Worm (Caenorhabditis elegans): ENCODE data around the gene C55C3.8.

C55C3.8 gene

DNA sequence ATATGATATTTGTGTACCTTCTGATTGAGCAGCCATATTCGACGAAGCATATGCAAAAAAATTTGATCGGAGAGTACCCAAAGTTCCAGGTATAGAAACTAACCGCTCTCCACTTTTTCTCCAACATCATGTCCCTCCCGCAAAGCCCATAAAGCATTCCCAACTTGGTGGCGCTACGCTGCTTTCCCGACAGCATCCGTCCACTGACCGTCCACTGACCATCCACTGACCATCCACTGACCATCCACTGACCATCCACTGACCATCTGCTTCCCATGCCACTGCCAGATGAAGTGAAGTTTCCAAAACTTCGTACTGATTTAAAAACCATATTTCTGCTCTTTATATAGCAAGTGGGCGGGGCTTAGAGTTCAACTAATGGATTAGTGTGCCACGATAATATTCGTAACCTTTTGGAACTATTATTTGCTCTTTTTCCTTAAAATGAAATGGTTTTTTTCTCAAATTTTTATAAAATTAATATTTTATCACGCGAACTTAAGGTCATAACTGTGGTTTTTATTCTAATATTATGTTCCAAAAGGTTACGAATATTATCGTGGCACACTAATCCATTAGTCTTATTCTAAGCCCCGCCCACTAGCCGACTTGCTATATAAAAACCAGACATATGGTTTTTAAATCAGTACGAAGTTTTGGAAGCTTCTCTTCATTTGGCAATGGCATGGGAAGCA is at the start of gene C55C3.8:
Gene C55C3.8, plus strand, starts transcription at position 645 of the 695 bp plus-strand sequence.
- TF ChIP-seq him-1 (tag; optimal IDR thresholded peaks at IDR 0.05) (no peak), W03F9.2 (tag; optimal IDR thresholded peaks at IDR 0.05) (no peak), dao-5 (tag; optimal IDR thresholded peaks at IDR 0.05) (no peak)

DNA sequence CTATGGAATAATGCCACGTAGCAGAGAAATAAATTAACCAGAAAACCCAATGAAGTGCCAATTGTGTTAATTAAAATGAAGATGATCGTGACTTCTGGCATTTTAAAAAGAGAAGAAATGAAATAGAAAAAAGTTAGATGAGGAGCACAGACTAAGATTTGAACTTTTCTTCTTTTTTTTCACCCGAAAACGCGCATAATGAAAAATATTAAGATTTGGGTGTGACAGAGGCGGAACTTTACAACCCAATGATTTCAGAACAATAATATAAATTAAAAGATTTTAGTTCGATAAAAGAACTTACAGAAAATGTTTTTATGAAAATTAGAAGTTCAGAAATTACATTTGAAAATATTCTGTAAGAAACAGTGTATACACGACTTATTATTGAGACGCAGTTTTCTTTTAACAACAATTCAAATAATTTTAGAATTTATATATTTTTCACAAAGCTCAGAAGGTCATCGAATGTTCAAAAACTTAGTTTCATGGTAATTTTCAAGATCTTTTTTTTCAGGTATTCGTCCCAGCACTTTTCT is 45.2 kb upstream of the C55C3.8 start, which contains the start of the genes srd-8 and B0547.2:
Gene srd-8, minus strand, starts transcription at position 101 of the 539 bp plus-strand sequence.
Gene B0547.2, plus strand, starts transcription at position 489 of the 539 bp plus-strand sequence.
- no peak for TF ChIP-seq dao-5 (tag; optimal IDR thresholded peaks at IDR 0.05)
- no peak for TF ChIP-seq him-1 (tag; optimal IDR thresholded peaks at IDR 0.05)
- no peak for TF ChIP-seq W03F9.2 (tag; optimal IDR thresholded peaks at IDR 0.05)

DNA sequence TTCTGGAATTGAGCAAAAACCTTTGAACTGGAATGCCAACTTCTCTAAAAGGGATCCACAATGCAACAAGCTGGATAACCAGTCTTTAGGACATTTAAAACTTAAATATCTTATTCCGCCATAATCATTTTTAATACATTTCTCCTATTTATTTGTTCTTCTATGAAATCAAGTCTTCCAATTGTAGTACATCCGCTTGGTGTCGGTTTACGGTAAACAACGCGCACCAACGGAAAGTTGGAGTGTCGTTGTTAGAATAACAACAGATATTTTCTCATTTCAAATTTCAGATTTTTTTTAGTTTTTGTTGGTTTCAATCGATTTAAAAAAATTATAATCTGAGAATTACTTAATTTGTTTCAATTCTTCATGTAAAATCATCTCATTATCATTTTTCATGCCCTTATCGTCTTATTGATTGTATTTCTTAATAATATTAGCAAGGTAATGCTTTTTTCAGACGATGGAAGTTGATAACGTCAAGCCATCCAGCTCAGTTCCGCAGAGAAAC is 41.7 kb upstream of the C55C3.8 start, which contains the start of gene csn-5:
Gene csn-5, plus strand, starts transcription at position 461 of the 511 bp plus-strand sequence.
- TF ChIP-seq him-1 (tag; optimal IDR thresholded peaks at IDR 0.05), result no peak
- no peak for TF ChIP-seq W03F9.2 (tag; optimal IDR thresholded peaks at IDR 0.05)
- TF ChIP-seq dao-5 (tag; optimal IDR thresholded peaks at IDR 0.05), result no peak

ce11 chrIV:5650761-5651332 is 40.0 kb upstream of the C55C3.8 start:
- TF ChIP-seq W03F9.2 (tag; optimal IDR thresholded peaks at IDR 0.05) (no peak), dao-5 (tag; optimal IDR thresholded peaks at IDR 0.05) (no peak), him-1 (tag; optimal IDR thresholded peaks at IDR 0.05) (no peak)

DNA sequence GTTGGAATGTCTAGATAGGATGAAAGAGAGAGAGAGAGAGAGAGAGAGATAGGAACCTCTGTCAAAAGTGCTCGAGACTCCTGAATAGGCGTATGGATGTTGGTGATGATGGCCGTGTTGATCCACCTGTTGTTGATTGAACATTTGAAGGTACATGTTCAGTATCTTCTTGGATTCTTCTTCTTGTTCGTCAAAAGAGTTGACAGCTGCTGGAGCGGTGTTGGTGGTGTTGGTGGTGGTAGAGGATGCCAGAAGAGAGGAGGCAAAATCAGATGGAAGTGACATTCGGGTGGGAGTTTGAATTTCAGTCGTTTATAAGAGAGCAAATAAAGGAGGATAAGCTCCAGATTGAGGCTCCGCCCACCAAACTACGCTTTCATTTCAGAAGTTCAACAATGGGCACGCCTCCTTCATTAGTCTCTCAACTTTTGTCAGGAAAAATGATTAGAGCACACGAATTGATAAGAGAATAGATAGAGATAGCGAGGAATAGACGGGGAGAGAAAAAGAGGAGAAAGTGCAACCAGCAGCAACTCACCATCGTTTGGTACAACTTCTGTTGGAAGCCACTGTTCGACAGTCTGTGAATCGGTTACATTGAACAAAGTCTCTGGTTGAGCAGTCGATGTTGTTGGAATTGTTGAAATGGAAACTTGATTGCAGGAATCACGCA is 37.9 kb upstream of the C55C3.8 start:
- TF ChIP-seq him-1 (tag; optimal IDR thresholded peaks at IDR 0.05), result no peak

DNA sequence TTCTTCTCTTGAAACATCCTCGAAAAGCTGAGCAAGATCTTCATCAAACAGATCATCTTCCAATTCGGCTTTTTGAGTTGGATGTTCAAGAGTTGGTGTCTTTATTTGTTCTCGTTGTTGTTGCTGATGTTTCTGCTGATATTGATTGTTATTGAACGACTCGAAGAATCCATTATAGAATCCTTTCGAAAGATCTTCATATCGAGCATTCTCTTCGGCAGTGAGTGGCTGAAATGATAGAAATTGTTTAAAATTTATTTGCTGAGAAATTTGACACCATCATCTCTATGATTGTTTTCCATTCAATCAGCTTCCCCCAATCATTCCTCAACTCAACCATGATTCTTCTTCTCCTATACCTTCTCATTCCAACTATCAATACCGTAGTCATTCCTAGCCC is 37.2 kb upstream of the C55C3.8 start, which contains the start of gene clec-178:
Gene clec-178, plus strand, starts transcription at position 301 of the 400 bp plus-strand sequence.
- TF ChIP-seq dao-5 (tag; optimal IDR thresholded peaks at IDR 0.05), result no peak
- no peak for TF ChIP-seq him-1 (tag; optimal IDR thresholded peaks at IDR 0.05)
- no peak for TF ChIP-seq W03F9.2 (tag; optimal IDR thresholded peaks at IDR 0.05)

- TF ChIP-seq W03F9.2 (tag; optimal IDR thresholded peaks at IDR 0.05), result no peak
- no peak for TF ChIP-seq dao-5 (tag; optimal IDR thresholded peaks at IDR 0.05)
- no peak for TF ChIP-seq him-1 (tag; optimal IDR thresholded peaks at IDR 0.05)
Observed at ce11 chrIV:5654203-5654602, 36.6 kb upstream of the C55C3.8 start.

DNA sequence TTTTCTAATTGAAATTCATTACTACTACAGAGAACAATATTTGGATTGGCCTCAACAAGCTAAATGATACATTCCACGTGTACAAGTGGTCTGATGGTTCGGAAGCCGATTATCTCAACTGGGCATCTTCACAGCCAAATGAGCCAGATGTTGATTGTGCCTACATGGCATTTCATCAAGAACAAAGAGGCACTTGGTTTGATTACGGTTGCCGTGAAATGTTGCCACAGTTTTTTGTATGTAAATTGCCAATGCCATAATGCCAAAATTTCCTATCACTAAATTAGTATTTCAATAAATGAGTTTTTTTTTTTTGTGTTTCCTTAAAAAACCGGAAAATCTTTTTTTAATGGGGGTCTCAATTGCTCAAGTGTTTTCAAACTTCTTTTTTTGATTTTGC is 36.1 kb upstream of the C55C3.8 start:
- TF ChIP-seq W03F9.2 (tag; optimal IDR thresholded peaks at IDR 0.05), result no peak
- no peak for TF ChIP-seq him-1 (tag; optimal IDR thresholded peaks at IDR 0.05)
- TF ChIP-seq dao-5 (tag; optimal IDR thresholded peaks at IDR 0.05), result no peak

ce11 chrIV:5655966-5656389 is 34.9 kb upstream of the C55C3.8 start:
- TF ChIP-seq him-1 (tag; optimal IDR thresholded peaks at IDR 0.05), result no peak
- TF ChIP-seq W03F9.2 (tag; optimal IDR thresholded peaks at IDR 0.05), result no peak
- TF ChIP-seq dao-5 (tag; optimal IDR thresholded peaks at IDR 0.05), result no peak

DNA sequence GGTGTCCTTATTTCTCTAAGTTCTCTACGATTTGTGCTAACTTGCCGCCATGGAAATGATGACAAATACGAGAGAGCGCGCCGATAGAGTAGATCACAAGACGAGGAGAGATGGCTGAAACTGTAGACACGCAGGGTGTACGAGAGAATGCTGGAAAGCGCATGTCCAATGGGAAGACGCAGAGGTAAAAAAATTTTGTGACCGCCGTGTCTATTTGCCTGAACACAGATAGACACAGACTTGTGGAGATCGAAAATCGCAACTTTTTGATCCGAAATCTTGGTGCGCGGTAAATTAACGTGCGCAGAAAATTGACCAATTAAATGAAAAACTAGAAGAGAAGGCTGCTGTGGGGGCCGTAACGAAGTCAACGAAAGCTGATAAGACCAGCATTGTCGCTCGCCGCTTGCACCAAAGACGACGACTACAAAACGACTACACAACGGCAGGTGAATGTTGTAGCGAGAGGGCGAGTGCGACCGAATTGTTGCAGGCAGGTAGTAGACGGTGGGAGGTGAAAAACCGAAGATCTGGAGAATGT is 33.6 kb upstream of the C55C3.8 start:
- TF ChIP-seq him-1 (tag; optimal IDR thresholded peaks at IDR 0.05) (no peak), dao-5 (tag; optimal IDR thresholded peaks at IDR 0.05) (no peak), W03F9.2 (tag; optimal IDR thresholded peaks at IDR 0.05) (no peak)

ce11 chrIV:5658225-5658624 is 32.6 kb upstream of the C55C3.8 start:
- TF ChIP-seq W03F9.2 (tag; optimal IDR thresholded peaks at IDR 0.05) (no peak), him-1 (tag; optimal IDR thresholded peaks at IDR 0.05) (no peak), dao-5 (tag; optimal IDR thresholded peaks at IDR 0.05) (no peak)

ce11 chrIV:5658897-5659296 is 31.9 kb upstream of the C55C3.8 start:
- no peak for TF ChIP-seq W03F9.2 (tag; optimal IDR thresholded peaks at IDR 0.05)
- no peak for TF ChIP-seq dao-5 (tag; optimal IDR thresholded peaks at IDR 0.05)
- no peak for TF ChIP-seq him-1 (tag; optimal IDR thresholded peaks at IDR 0.05)

- TF ChIP-seq dao-5 (tag; optimal IDR thresholded peaks at IDR 0.05) (no peak), W03F9.2 (tag; optimal IDR thresholded peaks at IDR 0.05) (no peak), him-1 (tag; optimal IDR thresholded peaks at IDR 0.05) (no peak)
Observed at ce11 chrIV:5659461-5659860, 31.4 kb upstream of the C55C3.8 start.
